Fruit fly (Drosophila melanogaster): Measurements from ENCODE around the gene CCDC53.

CCDC53 gene

DNA sequence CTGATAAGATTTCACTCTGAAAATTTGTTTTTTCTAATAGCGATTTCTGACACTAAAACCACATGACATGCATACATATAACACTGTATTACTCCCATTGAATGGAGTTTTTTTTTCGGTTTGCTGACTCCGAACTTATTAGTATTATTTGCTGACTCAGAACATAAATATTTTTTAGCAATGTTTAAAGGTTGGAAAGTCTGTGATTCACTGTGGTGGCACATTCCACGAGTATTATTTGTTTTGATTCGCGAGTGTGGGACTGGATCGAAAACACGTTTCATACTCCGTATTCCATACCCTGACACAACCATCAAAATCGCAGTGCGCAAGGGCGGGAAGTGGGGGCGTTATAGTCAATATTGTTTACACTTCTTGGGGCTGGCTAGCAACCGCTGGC lies 48.3 kb upstream of the CCDC53 start:
- TF ChIP-seq HLH106 (tag; optimal IDR thresholded peaks at IDR 0.05) = no peak
- no peak for TF ChIP-seq pan (optimal IDR thresholded peaks at IDR 0.05)
- TF ChIP-seq CG9705 (GFP tag; optimal IDR thresholded peaks at IDR 0.05) = no peak
- TF ChIP-seq sv (GFP tag; optimal IDR thresholded peaks at IDR 0.05) = no peak
- TF ChIP-seq Sp1 (GFP tag; optimal IDR thresholded peaks at IDR 0.05) = no peak
- TF ChIP-seq Dif (GFP tag; optimal IDR thresholded peaks at IDR 0.05; ENCODE audit: partially characterized antibody) = no peak
- no peak for TF ChIP-seq Jra (GFP tag; optimal IDR thresholded peaks at IDR 0.05)
- no peak for TF ChIP-seq h (GFP tag; optimal IDR thresholded peaks at IDR 0.05)
- TF ChIP-seq CrebA (GFP tag; optimal IDR thresholded peaks at IDR 0.05; ENCODE audit: borderline replicate concordance) = no peak
- TF ChIP-seq sage (GFP tag; optimal IDR thresholded peaks at IDR 0.05) = no peak

DNA sequence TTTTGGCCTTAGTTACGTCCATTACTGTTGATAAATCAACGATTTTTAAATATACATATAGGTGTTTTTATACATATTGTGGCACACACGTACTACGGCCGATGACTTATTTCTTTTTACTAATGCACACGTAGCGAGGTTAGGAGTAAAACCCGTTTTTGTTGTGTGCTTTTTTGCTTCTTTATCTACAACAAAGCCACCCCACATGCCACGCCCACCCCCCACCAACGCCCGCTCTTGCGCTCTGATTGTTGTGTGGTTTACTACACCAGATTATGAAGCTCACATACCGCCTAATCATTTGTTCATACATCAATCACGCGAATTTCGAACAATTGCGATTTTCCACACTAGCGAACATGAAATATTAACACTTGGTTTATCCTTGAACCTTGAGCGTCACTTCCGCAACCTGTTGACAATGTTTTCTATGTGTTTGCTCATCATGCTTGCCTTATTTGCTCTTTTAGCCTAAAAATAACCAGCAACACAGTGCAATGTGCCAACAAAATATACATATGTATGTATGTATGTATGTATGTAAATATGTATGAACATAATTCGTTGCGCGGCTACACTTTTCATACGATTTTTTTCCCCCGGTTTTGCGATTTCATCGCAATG lies 47.7 kb upstream of the CCDC53 start:
- TF ChIP-seq Dif (GFP tag; optimal IDR thresholded peaks at IDR 0.05; ENCODE audit: partially characterized antibody) = peak; percentile 53
- TF ChIP-seq Sp1 (GFP tag; optimal IDR thresholded peaks at IDR 0.05) = no peak
- peak; percentile 6 for TF ChIP-seq HLH106 (tag; optimal IDR thresholded peaks at IDR 0.05)
- TF ChIP-seq fru (GFP tag; optimal IDR thresholded peaks at IDR 0.05) = no peak
- no peak for TF ChIP-seq Rel (GFP tag; optimal IDR thresholded peaks at IDR 0.05)
- peak; percentile 94 for TF ChIP-seq Rel (tag; optimal IDR thresholded peaks at IDR 0.05)
- TF ChIP-seq jim (GFP tag; optimal IDR thresholded peaks at IDR 0.05) = peak; percentile 22
- TF ChIP-seq dl (GFP tag; optimal IDR thresholded peaks at IDR 0.05; ENCODE audit: insufficient read depth in 1 of 2, partially characterized antibody in 2 of 2) = no peak

DNA sequence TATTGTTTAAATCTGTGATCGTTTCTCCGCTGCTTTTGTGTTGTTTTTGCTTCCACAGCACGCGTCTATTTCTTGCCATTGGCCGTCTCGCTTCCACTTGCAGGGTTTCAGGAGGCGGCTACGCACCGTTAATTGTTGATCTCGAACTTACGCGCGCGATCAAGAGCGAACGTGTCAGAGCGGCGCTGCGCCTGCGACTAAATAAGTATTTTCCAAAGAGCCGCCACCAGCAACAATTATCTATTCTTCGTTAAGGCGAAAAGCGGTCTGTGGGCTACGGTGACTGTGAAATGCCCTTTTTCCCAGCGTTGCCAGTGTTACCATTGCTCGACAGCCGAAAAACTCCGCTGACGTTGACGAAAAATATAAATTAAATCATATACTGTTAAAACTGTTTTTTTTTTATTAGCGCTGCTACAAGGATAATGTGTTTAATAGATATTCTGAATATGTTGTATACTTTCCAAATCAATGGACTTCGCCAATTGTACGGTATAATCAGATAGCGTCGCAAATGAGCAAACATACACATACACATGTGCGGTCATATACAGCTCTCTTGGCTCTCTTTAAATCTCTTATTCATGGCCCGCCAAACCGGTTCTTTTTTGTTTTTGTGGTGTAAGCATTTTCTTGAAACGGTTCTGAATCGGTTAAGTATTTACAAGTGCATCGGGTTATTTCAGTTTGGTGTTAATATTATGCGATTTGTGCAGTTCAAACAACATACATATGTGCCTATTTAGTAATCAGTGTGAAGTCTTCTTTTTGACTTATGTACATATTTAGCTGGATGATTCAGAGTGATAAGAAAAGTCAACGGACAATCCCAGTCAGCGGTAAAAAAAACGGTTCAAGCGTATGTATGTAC lies 46.7 kb upstream of the CCDC53 start, which contains the start of gene pes:
Gene pes (minus strand): TSS at position 201 of the 871 bp plus-strand sequence.
- TF ChIP-seq brk (GFP tag; optimal IDR thresholded peaks at IDR 0.05) (peak; percentile 72), psq (GFP tag; optimal IDR thresholded peaks at IDR 0.05) (peak; percentile 84), woc (GFP tag; optimal IDR thresholded peaks at IDR 0.05) (peak; percentile 99), foxo (GFP tag; optimal IDR thresholded peaks at IDR 0.05) (peak; percentile 33 to 98), Sp1 (GFP tag; optimal IDR thresholded peaks at IDR 0.05) (peak; percentile 16), sv (GFP tag; optimal IDR thresholded peaks at IDR 0.05) (peak; percentile 83), GATAd (GFP tag; optimal IDR thresholded peaks at IDR 0.05) (no peak), br (GFP tag; optimal IDR thresholded peaks at IDR 0.05) (peak; percentile 35), rgr (GFP tag; optimal IDR thresholded peaks at IDR 0.05) (peak; percentile 93), Hr83 (GFP tag; optimal IDR thresholded peaks at IDR 0.05; ENCODE audit: poor library complexity, severe bottlenecking) (peak; percentile 83), Mio (GFP tag; optimal IDR thresholded peaks at IDR 0.05) (no peak), Jra (GFP tag; optimal IDR thresholded peaks at IDR 0.05) (peak; percentile 8), jim (GFP tag; optimal IDR thresholded peaks at IDR 0.05) (peak; percentile 33), Vsx2 (GFP tag; optimal IDR thresholded peaks at IDR 0.05; ENCODE audit: partially characterized antibody) (peak; percentile 49), fru (GFP tag; optimal IDR thresholded peaks at IDR 0.05) (peak; percentile 97), CG32264 (GFP tag; optimal IDR thresholded peaks at IDR 0.05) (peak; percentile 69), sage (GFP tag; optimal IDR thresholded peaks at IDR 0.05) (peak; percentile 93), Abd-B (GFP tag; optimal IDR thresholded peaks at IDR 0.05) (no peak), pan (optimal IDR thresholded peaks at IDR 0.05) (no peak), Dfd (GFP tag; optimal IDR thresholded peaks at IDR 0.05) (no peak), dl (GFP tag; optimal IDR thresholded peaks at IDR 0.05; ENCODE audit: insufficient read depth in 1 of 2, partially characterized antibody in 2 of 2) (peak; percentile 8 to 27), CrebA (GFP tag; optimal IDR thresholded peaks at IDR 0.05; ENCODE audit: borderline replicate concordance) (peak; percentile 88), usp (GFP tag; optimal IDR thresholded peaks at IDR 0.05) (no peak), Myc (optimal IDR thresholded peaks at IDR 0.05) (peak; percentile 43), ey (GFP tag; optimal IDR thresholded peaks at IDR 0.05) (peak; percentile 41), CG9705 (GFP tag; optimal IDR thresholded peaks at IDR 0.05) (peak; percentile 92), tai (GFP tag; optimal IDR thresholded peaks at IDR 0.05) (no peak), h (GFP tag; optimal IDR thresholded peaks at IDR 0.05) (peak; percentile 98), OdsH (GFP tag; optimal IDR thresholded peaks at IDR 0.05) (peak; percentile 48), N (GFP tag; optimal IDR thresholded peaks at IDR 0.05) (no peak), dsf (GFP tag; optimal IDR thresholded peaks at IDR 0.05; ENCODE audit: borderline replicate concordance) (no peak), Hnf4 (GFP tag; optimal IDR thresholded peaks at IDR 0.05) (peak; percentile 43), dmrt93B (GFP tag; optimal IDR thresholded peaks at IDR 0.05) (peak; percentile 93), lola (GFP tag; optimal IDR thresholded peaks at IDR 0.05) (no peak), Rel (GFP tag; optimal IDR thresholded peaks at IDR 0.05) (peak; percentile 82), Rel (tag; optimal IDR thresholded peaks at IDR 0.05) (peak; percentile 45), Dif (GFP tag; optimal IDR thresholded peaks at IDR 0.05; ENCODE audit: partially characterized antibody) (no peak), HLH106 (tag; optimal IDR thresholded peaks at IDR 0.05) (peak; percentile 85), Hr78 (GFP tag; optimal IDR thresholded peaks at IDR 0.05) (no peak)
